Worm (Caenorhabditis elegans) whole organism, L1 larva: ENCODE results near the gene str-90.

Source experiments
- C04F5.9 ChIP-seq: sonication (generic microtip); optimal IDR thresholded peaks from 2 replicates; lab custom pipeline; 2016; ENCODE audit warnings: missing genetic modification characterization, missing compliant biosample characterization
- F16B12.6 ChIP-seq: fragments of 150-350 bp; optimal IDR thresholded peaks from 2 replicates; lab custom pipeline; 2014; ENCODE audit warnings: missing biosample characterization, missing genetic modification characterization
- aha-1 ChIP-seq: fragments of 150-350 bp; optimal IDR thresholded peaks from 2 replicates; lab custom pipeline; 2014; ENCODE audit warnings: missing biosample characterization, missing genetic modification characterization
- aly-2 ChIP-seq: fragments of 150-350 bp; optimal IDR thresholded peaks from 2 replicates; lab custom pipeline; 2014; ENCODE audit warnings: missing biosample characterization, missing genetic modification characterization
- ama-1 ChIP-seq: fragments of 150-350 bp; optimal IDR thresholded peaks from 2 replicates; lab custom pipeline; 2014
- blmp-1 ChIP-seq: fragments of 150-350 bp; optimal IDR thresholded peaks from 2 replicates; lab custom pipeline; 2014; ENCODE audit warnings: missing biosample characterization, missing genetic modification characterization
- ceh-8 ChIP-seq: fragments of 200-800 bp; sonication (Bioruptor generic); optimal IDR thresholded peaks from 2 replicates; lab custom pipeline; 2018; ENCODE audit warnings: mild to moderate bottlenecking, missing genetic modification characterization, moderate library complexity, missing compliant biosample characterization
- ceh-88 ChIP-seq: fragments of 200-800 bp; sonication (Bioruptor generic); IDR thresholded peaks from 2 replicates; pipeline ENCODE4 v1.3.6; 2022; ENCODE audit warnings: missing genetic modification characterization, missing compliant biosample characterization
- ceh-90 ChIP-seq: sonication (generic microtip); optimal IDR thresholded peaks from 2 replicates; lab custom pipeline; 2016; ENCODE audit warnings: missing genetic modification characterization, missing compliant biosample characterization
- dsc-1 ChIP-seq: sonication (generic microtip); optimal IDR thresholded peaks from 2 replicates; lab custom pipeline; 2016; ENCODE audit warnings: mild to moderate bottlenecking, missing genetic modification characterization, missing compliant biosample characterization
- efl-1 ChIP-seq, 4 experiments: fragments of 150-350 bp; optimal IDR thresholded peaks in 3 of 4; peaks in 1 of 4; 1 replicate in 1 of 4; 2 replicates in 3 of 4; lab custom pipeline; 2014; ENCODE audit warnings: missing biosample characterization in 2 of 4, missing genetic modification characterization in 2 of 4, missing genetic modification reagents in 2 of 4
- efl-3 ChIP-seq: fragments of 200-800 bp; sonication (Bioruptor generic); optimal IDR thresholded peaks from 2 replicates; lab custom pipeline; 2018; ENCODE audit warnings: mild to moderate bottlenecking, missing genetic modification characterization, missing compliant biosample characterization
- egl-13 ChIP-seq: sonication (generic microtip); optimal IDR thresholded peaks from 2 replicates; lab custom pipeline; 2016; ENCODE audit warnings: missing genotype, missing genetic modification reagents, missing genetic modification characterization, missing compliant biosample characterization
- elt-3 ChIP-seq, 6 experiments: fragments of 150-350 bp in 1 of 6; sonication (generic microtip); optimal IDR thresholded peaks; 2 replicates each; lab custom pipeline; 2017 to 2018; ENCODE audit warnings: missing biosample characterization in 6 of 6, missing genetic modification characterization in 6 of 6, inconsistent platforms in 1 of 6
- ets-5 ChIP-seq: fragments of 200-800 bp; sonication (Bioruptor generic); IDR thresholded peaks from 2 replicates; pipeline ENCODE4 v1.3.6; 2022; ENCODE audit warnings: missing genetic modification characterization, missing compliant biosample characterization
- fkh-10 ChIP-seq: sonication (generic microtip); optimal IDR thresholded peaks from 2 replicates; lab custom pipeline; 2017; ENCODE audit warnings: missing biosample characterization, missing genetic modification reagents, missing genetic modification characterization
- fkh-4 ChIP-seq: sonication (generic microtip); optimal IDR thresholded peaks from 2 replicates; lab custom pipeline; 2016; ENCODE audit warnings: missing compliant biosample characterization, missing genetic modification characterization, borderline replicate concordance
- hlh-4 ChIP-seq: sonication (generic microtip); optimal IDR thresholded peaks from 2 replicates; lab custom pipeline; 2016; ENCODE audit warnings: mild to moderate bottlenecking, missing genetic modification characterization, missing compliant biosample characterization
- hpl-2 ChIP-seq: fragments of 150-350 bp; optimal IDR thresholded peaks from 2 replicates; lab custom pipeline; 2014; ENCODE audit warnings: missing biosample characterization, missing genetic modification reagents, missing genetic modification characterization
- irx-1 ChIP-seq: sonication (generic microtip); optimal IDR thresholded peaks from 2 replicates; lab custom pipeline; 2016; ENCODE audit warnings: missing genetic modification characterization, missing compliant biosample characterization
- lin-13 ChIP-seq: fragments of 150-350 bp; optimal IDR thresholded peaks from 2 replicates; lab custom pipeline; 2014; ENCODE audit warnings: missing biosample characterization, missing genetic modification reagents, missing genetic modification characterization
- lin-14 ChIP-seq: fragments of 200-800 bp; sonication (Bioruptor generic); optimal IDR thresholded peaks from 2 replicates; lab custom pipeline; 2018; ENCODE audit warnings: mild to moderate bottlenecking, missing genetic modification characterization, moderate library complexity, missing compliant biosample characterization
- lin-35 ChIP-seq, 2 experiments: fragments of 150-350 bp; optimal IDR thresholded peaks; 2 replicates each; lab custom pipeline; 2014; ENCODE audit warnings: missing biosample characterization in 2 of 2, missing genetic modification characterization in 2 of 2, missing genetic modification reagents in 2 of 2
- lir-3 ChIP-seq: sonication (generic microtip); optimal IDR thresholded peaks from 2 replicates; lab custom pipeline; 2016; ENCODE audit warnings: mild to moderate bottlenecking, missing genetic modification characterization, moderate library complexity, missing compliant biosample characterization; ENCODE audit not compliant: poor library complexity
- mab-9 ChIP-seq: fragments of 200-800 bp; sonication (Bioruptor generic); IDR thresholded peaks from 2 replicates; pipeline ENCODE4 v1.3.6; 2022; ENCODE audit warnings: missing genetic modification reagents, missing genetic modification characterization, missing compliant biosample characterization
- mdl-1 ChIP-seq, 2 experiments: fragments of 150-350 bp; optimal IDR thresholded peaks; 2 replicates each; lab custom pipeline; 2014 to 2017; ENCODE audit warnings: missing biosample characterization in 2 of 2, missing genetic modification characterization in 2 of 2, inconsistent platforms in 1 of 2
- mep-1 ChIP-seq: fragments of 150-350 bp; optimal IDR thresholded peaks from 2 replicates; lab custom pipeline; 2014; ENCODE audit warnings: missing biosample characterization, missing genetic modification characterization
- nhr-12 ChIP-seq: sonication (generic microtip); optimal IDR thresholded peaks from 2 replicates; lab custom pipeline; 2017; ENCODE audit warnings: missing biosample characterization, missing genetic modification characterization
- nhr-19 ChIP-seq: fragments of 200-800 bp; sonication (Bioruptor generic); conservative IDR thresholded peaks from 2 replicates; pipeline ENCODE4 v1.3.6; 2022; ENCODE audit warnings: missing genetic modification characterization, missing compliant biosample characterization
- nhr-20 ChIP-seq: sonication (generic microtip); optimal IDR thresholded peaks from 2 replicates; lab custom pipeline; 2016; ENCODE audit warnings: mild to moderate bottlenecking, missing genetic modification characterization, missing compliant biosample characterization
- nhr-28 ChIP-seq: fragments of 150-350 bp; optimal IDR thresholded peaks from 2 replicates; lab custom pipeline; 2014; ENCODE audit warnings: missing biosample characterization, missing genetic modification characterization
- nhr-71 ChIP-seq: sonication (generic microtip); optimal IDR thresholded peaks from 2 replicates; lab custom pipeline; 2016; ENCODE audit warnings: mild to moderate bottlenecking, missing genetic modification characterization, moderate library complexity, missing compliant biosample characterization
- nhr-85 ChIP-seq: sonication (generic microtip); peaks from one replicate; lab custom pipeline; 2016; ENCODE audit warnings: missing genetic modification characterization, inconsistent platforms, missing compliant biosample characterization
- nhr-90 ChIP-seq: sonication (generic microtip); optimal IDR thresholded peaks from 2 replicates; lab custom pipeline; 2016; ENCODE audit warnings: mild to moderate bottlenecking, missing genetic modification characterization, missing compliant biosample characterization; ENCODE audit not compliant: poor library complexity
- pag-3 ChIP-seq: sonication (generic microtip); optimal IDR thresholded peaks from 2 replicates; lab custom pipeline; 2017; ENCODE audit warnings: missing genetic modification characterization, mild to moderate bottlenecking, missing compliant biosample characterization, antibody characterized with exemption, borderline replicate concordance; ENCODE audit not compliant: insufficient read depth
- pax-3 ChIP-seq: fragments of 200-800 bp; sonication (Bioruptor generic); optimal IDR thresholded peaks from 2 replicates; lab custom pipeline; 2018; ENCODE audit warnings: mild to moderate bottlenecking, missing genetic modification characterization, moderate library complexity, missing compliant biosample characterization
- pqm-1 ChIP-seq: sonication (generic microtip); optimal IDR thresholded peaks from 3 replicates; lab custom pipeline; 2017; ENCODE audit warnings: missing biosample characterization, missing genetic modification characterization
- snpc-4 ChIP-seq: fragments of 150-350 bp; optimal IDR thresholded peaks from 2 replicates; lab custom pipeline; 2014; ENCODE audit warnings: missing biosample characterization, missing genetic modification characterization
- sox-4 ChIP-seq: sonication (generic microtip); optimal IDR thresholded peaks from 2 replicates; lab custom pipeline; 2016; ENCODE audit warnings: missing genetic modification characterization, missing compliant biosample characterization
- sptf-1 ChIP-seq: fragments of 150-350 bp; optimal IDR thresholded peaks from 2 replicates; lab custom pipeline; 2014; ENCODE audit warnings: missing biosample characterization, missing genetic modification characterization
- sup-37 ChIP-seq: fragments of 200-800 bp; sonication (Bioruptor generic); optimal IDR thresholded peaks from 2 replicates; lab custom pipeline; 2018; ENCODE audit warnings: mild to moderate bottlenecking, missing genetic modification characterization, missing compliant biosample characterization
- swsn-7 ChIP-seq: sonication (generic microtip); optimal IDR thresholded peaks from 2 replicates; lab custom pipeline; 2016; ENCODE audit warnings: missing genetic modification characterization, missing compliant biosample characterization
- tbx-2 ChIP-seq: sonication (generic microtip); optimal IDR thresholded peaks from 2 replicates; lab custom pipeline; 2016; ENCODE audit warnings: missing genetic modification characterization, missing compliant biosample characterization
- tlp-1 ChIP-seq: fragments of 150-350 bp; optimal IDR thresholded peaks from 2 replicates; lab custom pipeline; 2014; ENCODE audit warnings: missing biosample characterization, missing genetic modification characterization
- unc-30 ChIP-seq: sonication (generic microtip); optimal IDR thresholded peaks from 2 replicates; lab custom pipeline; 2017; ENCODE audit warnings: missing biosample characterization, missing genetic modification characterization
- unc-62 ChIP-seq: fragments of 150-350 bp; optimal IDR thresholded peaks from 2 replicates; lab custom pipeline; 2014; ENCODE audit warnings: missing biosample characterization, missing genetic modification reagents, missing genetic modification characterization
- unc-86 ChIP-seq: sonication (generic microtip); optimal IDR thresholded peaks from 2 replicates; lab custom pipeline; 2016; ENCODE audit warnings: missing genetic modification characterization, missing compliant biosample characterization
- zag-1 ChIP-seq: fragments of 150-350 bp; optimal IDR thresholded peaks from 2 replicates; lab custom pipeline; 2014; ENCODE audit warnings: missing biosample characterization, missing genetic modification characterization
- ztf-4 ChIP-seq: fragments of 150-350 bp; optimal IDR thresholded peaks from 2 replicates; lab custom pipeline; 2014; ENCODE audit warnings: missing biosample characterization, missing genetic modification characterization

str-90 gene

ce11 chrV:8073162-8073561 lies 29.9 kb upstream of the str-90 start (continued):
- TF ChIP-seq unc-62 (GFP tag; lab: Kevin White, UChicago) (no peak), pax-3 (tag; lab: Kevin White, UChicago) (no peak), ama-1 (lab: Kevin White, UChicago) (no peak), aly-2 (tag; lab: Kevin White, UChicago) (no peak)

DNA sequence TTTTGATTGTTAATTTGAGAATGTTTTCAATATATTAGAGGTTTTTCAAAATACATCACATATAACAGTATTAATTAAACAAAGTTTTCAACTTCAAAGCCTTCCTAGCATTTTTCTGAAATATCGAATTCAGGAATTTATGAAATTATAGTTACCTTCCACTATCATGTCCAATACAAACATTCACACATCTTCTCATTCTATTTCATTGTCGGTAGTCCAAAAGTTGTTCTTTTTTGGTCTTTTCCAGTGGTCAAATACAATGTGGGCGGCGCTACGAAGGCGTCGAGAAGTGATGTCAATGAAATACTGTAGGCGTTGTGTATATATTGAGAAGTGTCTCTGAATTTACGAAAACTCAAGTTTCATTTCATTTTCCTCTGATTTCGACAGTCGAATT lies 27.3 kb upstream of the str-90 start, which contains the start of gene catp-3:
Gene catp-3 (plus strand): TSS at position 301 of the 400 bp plus-strand sequence.
- no peak for TF ChIP-seq pax-3 (tag; lab: Kevin White, UChicago)
- TF ChIP-seq tlp-1 = no peak
- TF ChIP-seq F16B12.6 (tag; lab: Kevin White, UChicago) = no peak
- TF ChIP-seq mep-1 = no peak
- no peak for TF ChIP-seq lin-14 (GFP tag; lab: Kevin White, UChicago)
- TF ChIP-seq hlh-4 = no peak
- no peak for TF ChIP-seq dsc-1 (tag; lab: Kevin White, UChicago)

ce11 chrV:8079813-8080212 lies 23.2 kb upstream of the str-90 start:
- TF ChIP-seq hlh-4 (no peak), ceh-8 (no peak), tbx-2 (tag; lab: Kevin White, UChicago) (no peak), zag-1 (tag; lab: Kevin White, UChicago) (no peak), ets-5 (GFP tag; lab: Robert Waterston, UW) (no peak), pax-3 (tag; lab: Kevin White, UChicago) (no peak), fkh-10 (no peak), ama-1 (lab: Kevin White, UChicago) (no peak), sptf-1 (no peak), nhr-85 (peak; percentile 86), irx-1 (tag; lab: Kevin White, UChicago) (no peak), nhr-28 (no peak), nhr-20 (tag; lab: Kevin White, UChicago) (peak; percentile 65), fkh-4 (tag; lab: Kevin White, UChicago) (no peak), nhr-12 (no peak), sox-4 (no peak), ceh-90 (tag; lab: Kevin White, UChicago) (no peak), efl-3 (GFP tag; lab: Kevin White, UChicago) (no peak), ceh-88 (GFP tag; lab: Robert Waterston, UW) (no peak), sup-37 (GFP tag; lab: Kevin White, UChicago) (no peak), unc-86 (tag; lab: Kevin White, UChicago) (no peak), aha-1 (tag; lab: Kevin White, UChicago) (no peak), mab-9 (no peak), nhr-71 (tag; lab: Kevin White, UChicago) (peak; percentile 56), aly-2 (tag; lab: Kevin White, UChicago) (no peak), hpl-2 (GFP tag; lab: Kevin White, UChicago) (no peak), lin-35 (GFP tag; optimal IDR thresholded peaks at IDR 0.05; lab: Kevin White, UChicago) (no peak), C04F5.9 (tag; lab: Kevin White, UChicago) (no peak), blmp-1 (tag; lab: Kevin White, UChicago) (peak; percentile 27), snpc-4 (tag; lab: Kevin White, UChicago) (no peak), efl-1 (optimal IDR thresholded peaks at IDR 0.05; lab: Kevin White, UChicago) (no peak), efl-1 (GFP tag; optimal IDR thresholded peaks at IDR 0.05 in 1 of 2; lab: Kevin White, UChicago) (no peak), mdl-1 (tag; optimal IDR thresholded peaks at IDR 0.05; lab: Kevin White, UChicago) (no peak), ztf-4 (tag; lab: Kevin White, UChicago) (no peak), pag-3 (no peak), nhr-90 (tag; lab: Kevin White, UChicago) (peak; percentile 29), pqm-1 (no peak), elt-3 (tag; optimal IDR thresholded peaks at IDR 0.05; lab: Kevin White, UChicago) (peak in 5 of 6 experiments; percentile 8 to 54 (median 38)), swsn-7 (tag; lab: Kevin White, UChicago) (no peak), lin-13 (GFP tag; lab: Kevin White, UChicago) (no peak), mep-1 (no peak), nhr-19 (GFP tag; lab: Robert Waterston, UW) (peak; percentile 25), unc-30 (no peak), egl-13 (tag; lab: Kevin White, UChicago) (no peak), lin-14 (GFP tag; lab: Kevin White, UChicago) (no peak), lir-3 (tag; lab: Kevin White, UChicago) (no peak)
